Worm (Caenorhabditis elegans): ENCODE results near the gene pdha-1.

ce11 chrII:8112063-8112462, 46.0 kb downstream of the pdha-1 start, which contains the start of gene lron-4:
- TF ChIP-seq ama-1 (optimal IDR thresholded peaks at IDR 0.05) (no peak), ama-1 (GFP tag; optimal IDR thresholded peaks at IDR 0.05) (no peak), C17E4.6 (GFP tag; IDR thresholded peaks at IDR 0.05) (no peak), B0336.3 (GFP tag; IDR thresholded peaks at IDR 0.05) (no peak), madf-6 (GFP tag; IDR thresholded peaks at IDR 0.05) (no peak), unc-62 (GFP tag; optimal IDR thresholded peaks at IDR 0.05) (no peak), dpl-1 (GFP tag; optimal IDR thresholded peaks at IDR 0.05) (no peak), ztf-18 (tag; optimal IDR thresholded peaks at IDR 0.05) (no peak), athp-1 (tag; optimal IDR thresholded peaks at IDR 0.05) (no peak), attf-5 (GFP tag; optimal IDR thresholded peaks at IDR 0.05) (no peak), madf-8 (GFP tag; conservative IDR thresholded peaks at IDR 0.05) (no peak)
